Worm (Caenorhabditis elegans) whole organism, late embryonic: ENCODE measurements around the gene F54D5.15.

Experiments used
- ama-1 ChIP-seq: fragments of 150-350 bp; optimal IDR thresholded peaks from 2 replicates; lab custom pipeline; 2014
- ceh-31 ChIP-seq: sonication (generic microtip); optimal IDR thresholded peaks from 2 replicates; lab custom pipeline; 2016; ENCODE audit warnings: missing genetic modification characterization, missing compliant biosample characterization
- ceh-45 ChIP-seq: fragments of 200-800 bp; sonication (Bioruptor generic); IDR thresholded peaks from 2 replicates; pipeline ENCODE4 v1.3.6; 2022; ENCODE audit warnings: missing genetic modification reagents, missing genetic modification characterization, missing compliant biosample characterization
- che-1 ChIP-seq: sonication (generic microtip); optimal IDR thresholded peaks from 2 replicates; lab custom pipeline; 2016; ENCODE audit warnings: mild to moderate bottlenecking, missing genetic modification characterization, missing compliant biosample characterization
- eyg-1 ChIP-seq: sonication (generic microtip); optimal IDR thresholded peaks from 2 replicates; lab custom pipeline; 2016; ENCODE audit warnings: missing genotype, missing genetic modification characterization, missing compliant biosample characterization
- nfya-1 ChIP-seq: sonication (generic microtip); optimal IDR thresholded peaks from 2 replicates; lab custom pipeline; 2017; ENCODE audit warnings: missing genetic modification characterization, mild to moderate bottlenecking, missing compliant biosample characterization, antibody characterized with exemption, moderate library complexity
- nhr-11 ChIP-seq: fragments of 150-350 bp; optimal IDR thresholded peaks from 2 replicates; lab custom pipeline; 2014; ENCODE audit warnings: missing biosample characterization, missing genetic modification characterization
- pha-4 ChIP-seq: fragments of 150-350 bp; optimal IDR thresholded peaks from 2 replicates; lab custom pipeline; 2018; ENCODE audit warnings: missing biosample characterization, missing genetic modification reagents, missing genetic modification characterization
- pqm-1 ChIP-seq: sonication (generic microtip); optimal IDR thresholded peaks from 2 replicates; lab custom pipeline; 2016; ENCODE audit warnings: missing genetic modification characterization, missing compliant biosample characterization
- sdc-2 ChIP-seq: sonication (generic microtip); optimal IDR thresholded peaks from 2 replicates; lab custom pipeline; 2016; ENCODE audit warnings: missing genotype, missing genetic modification characterization, missing compliant biosample characterization
- tbx-2 ChIP-seq: sonication (generic microtip); optimal IDR thresholded peaks from 2 replicates; lab custom pipeline; 2016; ENCODE audit warnings: missing genetic modification characterization, missing compliant biosample characterization
- ztf-16 ChIP-seq: sonication (generic microtip); optimal IDR thresholded peaks from 2 replicates; lab custom pipeline; 2017; ENCODE audit warnings: missing genetic modification characterization, missing compliant biosample characterization

- no peak for TF ChIP-seq ceh-45 (GFP tag; lab: Robert Waterston, UW)
- no peak for TF ChIP-seq eyg-1
- no peak for TF ChIP-seq che-1 (tag; lab: Kevin White, UChicago)
- TF ChIP-seq tbx-2 (tag; lab: Kevin White, UChicago) = no peak
- no peak for TF ChIP-seq pha-4 (tag; lab: Kevin White, UChicago)
- TF ChIP-seq nhr-11 (tag; lab: Kevin White, UChicago) = no peak
- no peak for TF ChIP-seq ztf-16 (tag; lab: Kevin White, UChicago)
- no peak for TF ChIP-seq sdc-2 (tag; lab: Kevin White, UChicago)
- TF ChIP-seq nfya-1 (tag; lab: Kevin White, UChicago) = no peak
- no peak for TF ChIP-seq ama-1 (lab: Kevin White, UChicago)
- no peak for TF ChIP-seq ceh-31
- no peak for TF ChIP-seq pqm-1 (tag; lab: Kevin White, UChicago)
Observed at ce11 chrII:11571260-11571854, 7.3 kb upstream of the F54D5.15 start, which contains the start of gene F54D5.3.
